Fruit fly (Drosophila melanogaster) whole organism, wandering third instar larva: ENCODE results near the gene Drsl3.

Experiments
- Dfd ChIP-seq: fragments of >200 bp; optimal IDR thresholded peaks from 2 replicates; lab custom pipeline; 2017; ENCODE audit warnings: missing biosample characterization, missing genetic modification characterization
- HLH106 ChIP-seq: fragments of 200-800 bp; optimal IDR thresholded peaks from 3 replicates; lab custom pipeline; 2019; ENCODE audit warnings: missing biosample characterization, mild to moderate bottlenecking, missing genetic modification characterization, moderate library complexity
- Hr78 ChIP-seq: fragments of >200 bp; optimal IDR thresholded peaks from 2 replicates; lab custom pipeline; 2017; ENCODE audit warnings: missing biosample characterization, missing genetic modification characterization
- Vsx2 ChIP-seq: fragments of 200-300, 225-300 bp; sonication (Bioruptor generic); optimal IDR thresholded peaks from 2 replicates; lab custom pipeline; 2018; ENCODE audit warnings: missing biosample characterization, missing genetic modification characterization; ENCODE audit not compliant: partially characterized antibody
- foxo ChIP-seq, 2 experiments: fragments of 200-800 bp; sonication (Bioruptor generic); optimal IDR thresholded peaks; 2 replicates in 1 of 2; 3 replicates in 1 of 2; lab custom pipeline; 2016 to 2017; ENCODE audit warnings: missing biosample characterization in 2 of 2, missing genetic modification characterization in 2 of 2
- fru ChIP-seq: fragments of 200-800 bp; sonication (Bioruptor generic); optimal IDR thresholded peaks from 3 replicates; lab custom pipeline; 2016; ENCODE audit warnings: missing biosample characterization, mild to moderate bottlenecking, missing genetic modification characterization

- TF ChIP-seq foxo (GFP tag; optimal IDR thresholded peaks at IDR 0.05; lab: Kevin White, UChicago) (no peak), Dfd (GFP tag; lab: Kevin White, UChicago) (no peak), fru (GFP tag; lab: Kevin White, UChicago) (no peak), HLH106 (tag; lab: Kevin White, UChicago) (no peak), Vsx2 (no peak), Hr78 (GFP tag; lab: Kevin White, UChicago) (no peak)
Observed at dm6 chr3L:3305430-3305829, 9.4 kb upstream of the Drsl3 start.
